Fruit fly (Drosophila melanogaster): ENCODE results near the gene CG43391.
A peak's percentile ranks its signal among the peaks of the same experiment; 100 is the strongest.

CG43391 gene

dm6 chr3L:11536767-11537419, 43.9 kb downstream of the CG43391 start (continued):
- peak; percentile 14 for TF ChIP-seq Vsx1 (GFP tag; optimal IDR thresholded peaks at IDR 0.05)
- peak; percentile 25; the same call in 1 of the 2 replicates for TF ChIP-seq CG14014 (GFP tag; IDR thresholded peaks at IDR 0.05)
- peak; percentile 52 for TF ChIP-seq kni (GFP tag; optimal IDR thresholded peaks at IDR 0.05)
- TF ChIP-seq CG6254 (GFP tag; optimal IDR thresholded peaks at IDR 0.05): no peak
- peak; percentile 2 for TF ChIP-seq bcd (GFP tag; optimal IDR thresholded peaks at IDR 0.05)
- 0 out of 4 replicates have a peak, but pooled peaks have one; percentile 75 for TF ChIP-seq chinmo (GFP tag; IDR thresholded peaks at IDR 0.05; ENCODE audit: partially characterized antibody)
- peak; percentile 15 for TF ChIP-seq gem (tag; optimal IDR thresholded peaks at IDR 0.05)
- TF ChIP-seq D19B (GFP tag; optimal IDR thresholded peaks at IDR 0.05): peak; percentile 74
- 0 out of 3 replicates have a peak, but pooled peaks have one; percentile 22 for TF ChIP-seq CG11695 (GFP tag; IDR thresholded peaks at IDR 0.05)
- TF ChIP-seq cg (GFP tag; optimal IDR thresholded peaks at IDR 0.05): peak; percentile 65
- TF ChIP-seq lab (GFP tag; optimal IDR thresholded peaks at IDR 0.05): no peak
- TF ChIP-seq sens (GFP tag): peak; percentile 3
- peak; percentile 47 for TF ChIP-seq NFAT (GFP tag; IDR thresholded peaks at IDR 0.05)
- TF ChIP-seq Sox102F (GFP tag; optimal IDR thresholded peaks at IDR 0.05): no peak
- peak; percentile 10; the same call in 1 of the 2 replicates for TF ChIP-seq CG9932 (GFP tag; IDR thresholded peaks at IDR 0.05)
- TF ChIP-seq Eip74EF (GFP tag; optimal IDR thresholded peaks at IDR 0.05): peak in 1 of 2 experiments; percentile 4
- 0 out of 2 replicates have a peak, but pooled peaks have one; percentile 26 for TF ChIP-seq tna (GFP tag; IDR thresholded peaks at IDR 0.05; ENCODE audit: partially characterized antibody)
- peak; percentile 36 for TF ChIP-seq CG13894 (tag; optimal IDR thresholded peaks at IDR 0.05)
- TF ChIP-seq Blimp-1 (GFP tag; optimal IDR thresholded peaks at IDR 0.05): peak; percentile 0
- 0 out of 2 replicates have a peak, but pooled peaks have one; percentile 9 for TF ChIP-seq CG32532 (GFP tag; IDR thresholded peaks at IDR 0.05)
- TF ChIP-seq CG2120 (GFP tag; optimal IDR thresholded peaks at IDR 0.05): peak; percentile 33
- 0 out of 2 replicates have a peak, but pooled peaks have one; percentile 8 for TF ChIP-seq CG14441 (GFP tag; IDR thresholded peaks at IDR 0.05)
- TF ChIP-seq CG12942 (GFP tag; optimal IDR thresholded peaks at IDR 0.05): no peak
- TF ChIP-seq Med (GFP tag): peak; percentile 77
- no peak for TF ChIP-seq CG3407 (GFP tag; optimal IDR thresholded peaks at IDR 0.05)

- peak; percentile 41 for TF ChIP-seq CG10979 (tag; optimal IDR thresholded peaks at IDR 0.05)
- TF ChIP-seq CG1024 (GFP tag; IDR thresholded peaks at IDR 0.05): peak; percentile 33; the same call in 1 of the 2 replicates
- TF ChIP-seq gsb (GFP tag; IDR thresholded peaks at IDR 0.05): no peak
- TF ChIP-seq lov (optimal IDR thresholded peaks at IDR 0.05): no peak
- no peak for TF ChIP-seq lov (GFP tag; IDR thresholded peaks at IDR 0.05)
- TF ChIP-seq psq (GFP tag; optimal IDR thresholded peaks at IDR 0.05): no peak
- TF ChIP-seq dpn (GFP tag; optimal IDR thresholded peaks at IDR 0.05): no peak
- peak; percentile 34; the same call in 1 of the 2 replicates for TF ChIP-seq CG6689 (GFP tag; IDR thresholded peaks at IDR 0.05)
- TF ChIP-seq slbo (GFP tag; IDR thresholded peaks at IDR 0.05): peak; percentile 49; the same call in 1 of the 2 replicates
- no peak for TF ChIP-seq ato (GFP tag; IDR thresholded peaks at IDR 0.05; ENCODE audit: partially characterized antibody)
- TF ChIP-seq CG17359 (tag; optimal IDR thresholded peaks at IDR 0.05): peak; percentile 20
- TF ChIP-seq Sry-δ (GFP tag; optimal IDR thresholded peaks at IDR 0.05): no peak
- TF ChIP-seq pita (GFP tag; optimal IDR thresholded peaks at IDR 0.05): no peak
- no peak for TF ChIP-seq CG12744 (GFP tag; optimal IDR thresholded peaks at IDR 0.05)
- peak in 1 of 2 experiments; percentile 41 for TF ChIP-seq bsh (GFP tag; optimal IDR thresholded peaks at IDR 0.05)
- peak; percentile 25; the same call in 1 of the 2 replicates for TF ChIP-seq E2f2 (GFP tag; IDR thresholded peaks at IDR 0.05)
- TF ChIP-seq CG18599 (GFP tag; optimal IDR thresholded peaks at IDR 0.05): peak; percentile 29
- no peak for TF ChIP-seq CG10147 (GFP tag; optimal IDR thresholded peaks at IDR 0.05)
- peak in 1 of 2 experiments; percentile 0 for TF ChIP-seq Pdp1 (GFP tag; optimal IDR thresholded peaks at IDR 0.05)
- TF ChIP-seq Awh (GFP tag; IDR thresholded peaks at IDR 0.05): peak; percentile 58
- TF ChIP-seq NC2α (GFP tag; optimal IDR thresholded peaks at IDR 0.05): no peak
- TF ChIP-seq stc (GFP tag; IDR thresholded peaks at IDR 0.05): peak; percentile 33; the same call in 1 of the 2 replicates
- TF ChIP-seq CG34422 (GFP tag; IDR thresholded peaks at IDR 0.05): 0 out of 3 replicates have a peak, but pooled peaks have one; percentile 55
- TF ChIP-seq GATAe (GFP tag; conservative IDR thresholded peaks at IDR 0.05): no peak
Measured at dm6 chr3L:11536132-11536531, 44.7 kb downstream of the CG43391 start.
